Worm (Caenorhabditis elegans): ENCODE results near the gene dlc-4.

ce11 chrIV:16489958-16490357, 46.9 kb downstream of the dlc-4 start:
- no peak for TF ChIP-seq nhr-77 (tag; optimal IDR thresholded peaks at IDR 0.05)
- peak; percentile 58 for TF ChIP-seq lin-13 (GFP tag; optimal IDR thresholded peaks at IDR 0.05)
- TF ChIP-seq ztf-11 (tag; optimal IDR thresholded peaks at IDR 0.05): no peak
- TF ChIP-seq ztf-4 (tag; optimal IDR thresholded peaks at IDR 0.05): peak; percentile 51
- no peak for TF ChIP-seq egl-27 (tag; optimal IDR thresholded peaks at IDR 0.05)
- TF ChIP-seq ama-1 (optimal IDR thresholded peaks at IDR 0.05): no peak
- no peak for TF ChIP-seq lin-11 (tag; optimal IDR thresholded peaks at IDR 0.05)
- TF ChIP-seq unc-62 (GFP tag; optimal IDR thresholded peaks at IDR 0.05): no peak
- TF ChIP-seq nhr-11 (tag; optimal IDR thresholded peaks at IDR 0.05): no peak
- TF ChIP-seq snpc-4 (tag; optimal IDR thresholded peaks at IDR 0.05): no peak
- TF ChIP-seq ztf-1 (GFP tag; conservative IDR thresholded peaks at IDR 0.05): no peak
- no peak for TF ChIP-seq mdl-1 (tag; optimal IDR thresholded peaks at IDR 0.05)

Data from whole organism, L2 larva.